Fruit fly (Drosophila melanogaster) S2 (cell line): ENCODE measurements around the gene CG11396.

ENCODE experiments used
- CG8478 ChIP-seq: fragments of >200 bp; optimal IDR thresholded peaks from 2 replicates; lab custom pipeline; 2018
- CTCF ChIP-seq, 2 experiments: fragments of >200 bp; optimal IDR thresholded peaks; 2 replicates each; lab custom pipeline; 2018

- TF ChIP-seq CG8478 (lab: Kevin White, UChicago): no peak
- TF ChIP-seq CTCF (optimal IDR thresholded peaks at IDR 0.05; lab: Kevin White, UChicago): no peak
Observed at dm6 chr3L:20823206-20823803, 35.4 kb upstream of the CG11396 start.
